Worm (Caenorhabditis elegans) whole organism, L4/young adult: ENCODE results near the gene ZK1240.9.

Experiments
- W03F9.2 ChIP-seq: fragments of 150-350 bp; optimal IDR thresholded peaks from 2 replicates; lab custom pipeline; 2014; ENCODE audit warnings: missing biosample characterization, missing genetic modification characterization
- dao-5 ChIP-seq: sonication (generic microtip); optimal IDR thresholded peaks from 2 replicates; lab custom pipeline; 2016; ENCODE audit warnings: missing genotype, missing genetic modification characterization, moderate library complexity, missing compliant biosample characterization
- him-1 ChIP-seq: sonication (generic microtip); optimal IDR thresholded peaks from 2 replicates; lab custom pipeline; 2016; ENCODE audit warnings: missing genotype, missing genetic modification reagents, missing genetic modification characterization, missing compliant biosample characterization

The ZK1240.9 gene

DNA sequence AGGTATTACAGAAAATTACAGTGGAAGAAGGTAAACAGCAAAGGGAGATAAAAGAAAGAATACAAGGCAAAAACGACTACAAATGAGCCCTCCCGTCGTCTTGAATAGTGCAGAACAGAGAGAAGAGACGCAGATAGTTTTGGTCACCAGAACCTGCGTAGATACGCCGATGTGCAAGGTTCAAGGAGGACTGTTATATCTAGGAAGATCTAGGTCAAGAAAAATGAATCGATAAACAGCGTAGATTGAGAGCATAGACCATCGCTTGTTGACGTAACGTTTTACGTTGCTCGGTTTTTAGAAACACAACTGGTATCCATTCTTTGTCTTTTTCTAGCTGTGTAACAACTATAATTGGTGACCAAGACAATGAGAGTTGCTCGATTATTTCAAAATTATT is 17.1 kb upstream of the ZK1240.9 start, which contains the start of gene B0281.5:
B0281.5 (minus strand) TSS at position 101 of the 400 bp plus-strand sequence.
- TF ChIP-seq W03F9.2 (no peak), dao-5 (tag; lab: Kevin White, UChicago) (no peak), him-1 (no peak)

DNA sequence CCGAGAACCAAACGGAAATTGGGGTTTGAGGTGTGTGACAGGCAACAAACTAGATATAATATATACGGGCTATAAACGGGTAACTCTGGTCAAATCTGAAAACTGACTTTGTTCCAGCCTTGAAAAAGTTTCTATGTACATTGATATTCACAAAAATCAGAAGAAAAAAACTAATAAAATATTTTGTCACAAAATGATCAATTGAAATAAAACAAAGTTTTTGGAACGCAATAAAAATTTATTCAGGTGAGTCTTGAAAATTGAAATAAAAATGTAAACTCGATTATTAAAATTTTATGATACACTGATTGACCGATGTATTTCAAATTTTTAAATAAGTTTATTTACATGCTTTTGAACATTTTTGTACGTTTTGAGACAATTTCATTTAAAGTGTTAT is 15.7 kb upstream of the ZK1240.9 start, which contains the start of gene B0281.6:
B0281.6 (minus strand) TSS at position 101 of the 400 bp plus-strand sequence.
- TF ChIP-seq him-1: no peak
- no peak for TF ChIP-seq W03F9.2
- TF ChIP-seq dao-5 (tag; lab: Kevin White, UChicago): no peak

DNA sequence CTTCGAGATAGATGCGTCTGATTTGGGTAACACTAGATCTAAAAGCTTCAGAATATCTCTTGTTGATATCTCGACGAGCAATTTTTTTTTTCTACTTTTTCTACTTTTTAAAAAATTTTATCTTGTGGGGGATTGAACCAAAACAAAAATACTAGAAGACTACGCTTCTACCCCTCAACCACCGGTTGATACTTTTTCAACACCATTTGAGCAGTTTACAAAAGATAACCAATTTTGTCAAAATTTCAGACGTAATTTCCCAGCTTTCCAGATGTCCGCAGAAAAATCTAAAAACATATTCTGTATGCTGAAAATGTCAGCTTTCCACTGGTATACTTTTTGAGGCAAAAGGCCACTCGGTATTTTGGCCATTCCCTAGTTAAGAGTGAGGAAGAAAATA is 13.4 kb upstream of the ZK1240.9 start:
- TF ChIP-seq dao-5 (tag; lab: Kevin White, UChicago) (no peak), W03F9.2 (no peak), him-1 (no peak)

DNA sequence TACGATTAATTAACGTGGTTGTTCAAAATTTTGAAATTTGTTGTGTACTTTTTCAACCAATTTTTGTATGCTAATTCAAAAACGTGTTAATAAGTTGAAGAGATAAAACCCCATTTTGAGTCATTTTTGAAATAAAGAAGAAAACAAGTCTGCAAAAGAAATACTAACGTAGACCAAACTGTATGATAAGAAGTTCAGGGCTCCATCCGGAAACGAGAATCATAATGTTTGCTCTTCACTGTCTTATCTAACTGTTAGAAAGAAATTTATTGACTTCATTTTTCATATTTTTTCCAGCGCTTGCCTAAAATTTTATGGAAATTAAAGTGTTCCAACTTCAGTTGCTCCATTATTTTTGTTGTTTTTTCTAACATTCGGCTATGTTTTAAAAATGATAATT is 12.5 kb upstream of the ZK1240.9 start:
- TF ChIP-seq W03F9.2 (no peak), dao-5 (tag; lab: Kevin White, UChicago) (no peak), him-1 (no peak)

DNA sequence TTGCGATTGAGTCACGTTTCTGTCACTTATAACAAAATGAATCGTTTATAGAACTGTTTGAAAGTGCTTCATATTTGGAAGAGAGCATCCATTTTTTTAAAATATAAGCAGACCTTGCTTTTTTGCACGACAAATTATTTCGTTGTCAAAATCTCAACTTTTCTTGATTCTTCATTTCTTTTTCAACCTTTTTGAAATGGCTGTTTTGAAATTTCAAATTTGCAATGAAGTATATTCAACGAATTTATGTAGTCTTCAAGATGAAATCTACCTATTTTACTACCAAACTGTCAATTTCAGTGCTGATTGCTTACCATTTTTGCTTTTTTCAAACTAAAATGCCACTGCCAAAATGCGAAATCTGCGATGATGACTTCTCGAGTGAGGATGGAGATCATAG is 11.2 kb upstream of the ZK1240.9 start, which contains the start of gene B0281.3:
B0281.3 (plus strand) TSS at position 301 of the 400 bp plus-strand sequence.
- TF ChIP-seq him-1: no peak
- no peak for TF ChIP-seq W03F9.2
- no peak for TF ChIP-seq dao-5 (tag; lab: Kevin White, UChicago)

DNA sequence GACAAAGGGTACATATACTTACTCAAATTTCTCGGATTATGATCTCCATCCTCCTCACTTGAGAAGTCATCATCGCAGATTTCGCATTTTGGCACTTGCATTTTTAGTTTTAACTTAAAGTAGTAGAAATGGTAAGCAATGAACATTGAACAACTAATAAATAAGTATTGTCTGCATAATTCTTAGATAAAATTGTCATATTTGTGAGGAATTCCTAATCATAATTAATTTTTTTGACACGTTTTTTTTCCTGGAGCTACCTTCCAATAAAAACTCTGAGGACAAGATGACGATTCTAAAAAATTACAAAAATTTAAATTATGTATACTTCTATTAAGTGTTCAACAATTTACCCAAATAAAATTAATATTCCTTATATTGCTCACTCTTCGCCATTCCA is 5.2 kb upstream of the ZK1240.9 start, which contains the start of the genes trim-21 and B0281.1:
trim-21 (minus strand) TSS at position 101 of the 400 bp plus-strand sequence.
B0281.1 (plus strand) TSS at position 321 of the 400 bp plus-strand sequence.
- TF ChIP-seq W03F9.2: no peak
- TF ChIP-seq dao-5 (tag; lab: Kevin White, UChicago): no peak
- TF ChIP-seq him-1: no peak

DNA sequence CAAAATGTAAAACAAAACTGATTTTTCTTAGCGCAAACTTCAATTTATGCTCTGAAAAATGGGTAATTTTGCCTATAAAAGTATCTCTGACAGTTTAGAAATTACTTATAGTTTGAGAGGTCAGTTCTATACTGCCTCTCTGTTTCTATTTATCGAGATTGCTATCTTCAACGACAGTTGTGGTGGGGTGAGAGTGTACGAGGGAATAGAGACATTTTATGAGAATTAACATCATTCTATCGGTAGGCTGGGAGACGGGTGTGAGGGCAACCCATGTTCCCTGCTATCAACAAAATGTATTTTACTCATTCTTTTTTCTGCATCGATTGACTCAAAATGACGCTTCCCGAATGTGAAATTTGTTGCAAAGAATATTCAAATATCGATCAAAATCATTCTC is 2.1 kb downstream of the ZK1240.9 start, which contains the start of gene ZK1240.3:
ZK1240.3 (plus strand) TSS at position 238 of the 400 bp plus-strand sequence.
- TF ChIP-seq W03F9.2 (no peak), him-1 (no peak), dao-5 (tag; lab: Kevin White, UChicago) (no peak)

ce11 chrII:2322857-2323518 is 5.0 kb downstream of the ZK1240.9 start, which contains the start of the genes ZK1240.6 and ZK1240.2:
Gene ZK1240.6, minus strand, starts transcription at chrII:2322907.
Gene ZK1240.2, plus strand, starts transcription at chrII:2323376.
- TF ChIP-seq dao-5 (tag; lab: Kevin White, UChicago): no peak
- no peak for TF ChIP-seq him-1
- no peak for TF ChIP-seq W03F9.2

DNA sequence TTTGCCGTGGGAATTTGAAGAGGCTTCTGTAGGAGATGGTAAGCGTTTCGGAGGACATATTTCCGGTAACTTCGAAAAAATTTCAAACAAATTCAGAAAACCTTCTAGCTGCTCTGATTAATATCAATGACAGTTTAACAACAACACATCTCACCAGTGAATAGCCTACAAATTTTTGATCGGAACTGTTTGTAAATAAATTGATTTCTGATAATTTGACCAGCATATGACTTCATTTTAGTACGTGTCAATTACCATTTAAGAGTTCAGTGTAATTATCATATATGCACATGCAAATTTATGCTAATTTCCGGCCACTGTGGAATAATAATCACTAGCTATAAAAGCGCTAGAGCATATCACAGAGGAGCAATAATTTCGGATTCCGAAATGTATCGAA is 7.0 kb downstream of the ZK1240.9 start, which contains the start of gene ZK1240.11:
ZK1240.11 (plus strand) TSS at position 301 of the 400 bp plus-strand sequence.
- no peak for TF ChIP-seq W03F9.2
- no peak for TF ChIP-seq dao-5 (tag; lab: Kevin White, UChicago)
- TF ChIP-seq him-1: no peak

ce11 chrII:2328963-2329442 is 11.0 kb downstream of the ZK1240.9 start, which contains the start of the genes ZK1240.8 and ZK1240.1:
Gene ZK1240.8, minus strand, starts transcription at chrII:2329063.
Gene ZK1240.1, plus strand, starts transcription at chrII:2329392.
- no peak for TF ChIP-seq him-1

ce11 chrII:2330462-2330861 is 12.5 kb downstream of the ZK1240.9 start:
- TF ChIP-seq him-1 (no peak), W03F9.2 (no peak), dao-5 (tag; lab: Kevin White, UChicago) (no peak)

ce11 chrII:2332220-2332619 is 14.2 kb downstream of the ZK1240.9 start, which contains the start of gene F43C11.8:
Gene F43C11.8, plus strand, starts transcription at chrII:2332520.
- TF ChIP-seq dao-5 (tag; lab: Kevin White, UChicago): no peak
- no peak for TF ChIP-seq W03F9.2
- TF ChIP-seq him-1: no peak

DNA sequence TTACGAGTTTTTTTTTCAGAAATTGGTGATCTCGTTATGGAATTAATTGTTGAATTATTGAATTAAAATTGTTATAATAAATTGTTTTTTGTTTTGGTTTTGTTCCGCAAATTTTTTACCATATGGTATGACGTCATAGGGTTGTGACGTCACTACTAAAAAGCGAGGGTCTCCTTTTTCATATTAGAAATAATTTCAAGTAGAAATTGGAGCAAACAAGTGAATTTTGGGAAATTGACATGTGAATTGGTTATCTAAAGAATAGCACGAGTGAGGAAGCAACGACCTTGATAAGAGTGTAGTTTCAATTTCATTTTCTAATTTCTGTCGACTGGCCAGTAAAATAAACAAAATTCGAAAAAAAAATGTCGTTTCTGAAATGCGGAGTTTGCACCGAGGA is 17.6 kb downstream of the ZK1240.9 start, which contains the start of gene F43C11.7:
F43C11.7 (plus strand) TSS at position 326 of the 400 bp plus-strand sequence.
- no peak for TF ChIP-seq him-1

DNA sequence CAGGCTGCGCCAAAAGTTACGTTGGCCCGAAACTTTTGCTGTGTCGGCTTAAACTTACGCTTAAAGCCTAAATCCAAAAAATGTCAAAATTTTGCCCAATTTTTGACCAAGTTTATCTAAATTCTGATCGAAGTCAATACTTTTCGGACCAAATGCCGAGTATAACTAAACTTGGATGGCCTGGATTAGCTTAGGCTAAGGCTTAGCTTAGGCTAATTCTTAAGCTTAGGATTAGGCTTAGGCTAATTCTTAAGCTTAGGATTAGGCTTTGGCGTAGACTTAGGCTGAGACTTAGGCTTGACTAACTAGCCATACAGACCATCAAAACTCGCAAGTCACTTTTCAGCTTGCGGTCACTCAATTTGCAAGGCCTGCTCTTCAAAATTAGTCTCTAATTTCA is 18.2 kb downstream of the ZK1240.9 start:
- no peak for TF ChIP-seq W03F9.2
- TF ChIP-seq him-1: no peak
- no peak for TF ChIP-seq dao-5 (tag; lab: Kevin White, UChicago)

ce11 chrII:2340974-2341373 is 23.0 kb downstream of the ZK1240.9 start:
- TF ChIP-seq dao-5 (tag; lab: Kevin White, UChicago) (no peak), him-1 (no peak), W03F9.2 (no peak)
